Fruit fly (Drosophila melanogaster): Measurements from ENCODE around the gene alphaTub85E.

dm6 chr3R:9733150-9733549, at the start of gene alphaTub85E:
- TF ChIP-seq trem (tag; optimal IDR thresholded peaks at IDR 0.05) (no peak), inv (GFP tag; IDR thresholded peaks at IDR 0.05; ENCODE audit: partially characterized antibody) (no peak), Vsx1 (GFP tag; optimal IDR thresholded peaks at IDR 0.05) (no peak), Dp (GFP tag; optimal IDR thresholded peaks at IDR 0.05) (no peak), ham (GFP tag; IDR thresholded peaks at IDR 0.05) (no peak), CG7745 (tag; optimal IDR thresholded peaks at IDR 0.05) (no peak)

Data from whole organism, embryonic.